Worm (Caenorhabditis elegans): ENCODE measurements around the gene D2007.1.

ce11 chrIII:8145971-8146370 lies 9.3 kb upstream of the D2007.1 start:
- TF ChIP-seq Y53G8AR.9 (GFP tag; conservative IDR thresholded peaks at IDR 0.05), result no peak
- TF ChIP-seq unc-62 (GFP tag; optimal IDR thresholded peaks at IDR 0.05), result no peak
- no peak for TF ChIP-seq ama-1 (optimal IDR thresholded peaks at IDR 0.05)
- TF ChIP-seq ama-1 (GFP tag; optimal IDR thresholded peaks at IDR 0.05), result no peak
- TF ChIP-seq F55B11.4 (tag; optimal IDR thresholded peaks at IDR 0.05; ENCODE audit: borderline replicate concordance, insufficient read depth), result no peak
- no peak for TF ChIP-seq dpl-1 (GFP tag; optimal IDR thresholded peaks at IDR 0.05)
- TF ChIP-seq nfya-2 (GFP tag; IDR thresholded peaks at IDR 0.05), result no peak
- TF ChIP-seq aptf-2 (GFP tag; conservative IDR thresholded peaks at IDR 0.05), result no peak
- no peak for TF ChIP-seq lag-1 (GFP tag; IDR thresholded peaks at IDR 0.05)
- TF ChIP-seq fkh-3 (tag; optimal IDR thresholded peaks at IDR 0.05), result no peak
- no peak for TF ChIP-seq madf-6 (GFP tag; IDR thresholded peaks at IDR 0.05)
- no peak for TF ChIP-seq ztf-6 (GFP tag; IDR thresholded peaks at IDR 0.05)
